Worm (Caenorhabditis elegans) whole organism, young adult: Measurements from ENCODE around the gene F53B3.6.

Experiments
- F55B11.4 ChIP-seq: sonication (generic microtip); optimal IDR thresholded peaks from 2 replicates; lab custom pipeline; 2016; ENCODE audit warnings: missing compliant biosample characterization, missing genetic modification characterization, borderline replicate concordance; ENCODE audit not compliant: insufficient read depth
- F57C9.4 ChIP-seq: sonication (generic microtip); optimal IDR thresholded peaks from 2 replicates; lab custom pipeline; 2017; ENCODE audit warnings: mild to moderate bottlenecking, missing genetic modification characterization, missing compliant biosample characterization
- T26A5.8 ChIP-seq: sonication (generic microtip); optimal IDR thresholded peaks from 2 replicates; lab custom pipeline; 2016; ENCODE audit warnings: missing genetic modification characterization, missing compliant biosample characterization
- Y79H2A.3 ChIP-seq: fragments of 200-800 bp; sonication (Bioruptor generic); conservative IDR thresholded peaks from 2 replicates; pipeline ENCODE4 v1.3.6; 2022; ENCODE audit warnings: missing genetic modification reagents, missing genetic modification characterization, missing compliant biosample characterization
- attf-3 ChIP-seq: fragments of 200-800 bp; sonication (Bioruptor generic); conservative IDR thresholded peaks from 2 replicates; pipeline ENCODE4 v1.3.6; 2022; ENCODE audit warnings: missing genetic modification reagents, missing genetic modification characterization, missing compliant biosample characterization
- bed-2 ChIP-seq: fragments of 200-800 bp; sonication (Bioruptor generic); IDR thresholded peaks from 2 replicates; pipeline ENCODE4 v1.3.6; 2022; ENCODE audit warnings: missing genetic modification reagents, missing genetic modification characterization, missing compliant biosample characterization
- hmg-1.2 ChIP-seq: fragments of 200-800 bp; sonication (Bioruptor generic); IDR thresholded peaks from 2 replicates; pipeline ENCODE4 v1.3.6; 2022; ENCODE audit warnings: missing genetic modification reagents, missing genetic modification characterization, missing compliant biosample characterization
- hrde-1 ChIP-seq: sonication (generic microtip); optimal IDR thresholded peaks from 2 replicates; lab custom pipeline; 2016; ENCODE audit warnings: missing genetic modification characterization, mild to moderate bottlenecking, missing compliant biosample characterization, moderate library complexity, missing genotype, missing genetic modification reagents, borderline replicate concordance
- lin-35 ChIP-seq, 3 experiments: fragments of 150-350 bp in 2 of 3; sonication (generic microtip) in 1 of 3; optimal IDR thresholded peaks; 2 replicates each; lab custom pipeline; 2014 to 2018; ENCODE audit warnings: missing biosample characterization in 3 of 3, missing genetic modification characterization in 3 of 3, missing genetic modification reagents in 3 of 3
- xnd-1 ChIP-seq: sonication (generic microtip); optimal IDR thresholded peaks from 2 replicates; lab custom pipeline; 2016; ENCODE audit warnings: missing genotype, missing genetic modification reagents, missing genetic modification characterization, missing compliant biosample characterization
- ztf-6 ChIP-seq: fragments of 200-800 bp; sonication (Bioruptor generic); IDR thresholded peaks from 2 replicates; pipeline ENCODE4 v1.3.6; 2022; ENCODE audit warnings: missing genetic modification reagents, missing genetic modification characterization, missing compliant biosample characterization

DNA sequence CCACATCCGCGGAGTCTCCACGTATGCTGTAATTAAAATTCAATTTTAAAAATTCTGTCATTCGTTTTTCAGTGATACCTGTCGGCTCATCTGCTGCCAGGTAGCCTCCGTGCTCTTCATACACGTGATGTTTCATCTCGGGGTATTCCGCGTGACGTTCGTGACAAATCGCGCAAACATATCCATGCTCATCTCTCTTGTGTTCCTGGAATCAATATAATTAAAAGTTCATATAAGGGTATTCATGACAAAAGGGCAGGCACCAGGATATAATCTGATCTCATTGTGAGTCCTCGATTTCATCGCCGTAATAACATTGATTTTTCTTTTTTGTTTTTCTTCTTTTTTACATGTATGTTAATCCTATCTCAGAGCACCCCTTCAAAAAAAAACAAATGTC lies 10.1 kb upstream of the F53B3.6 start:
- TF ChIP-seq T26A5.8 (tag; lab: Kevin White, UChicago) = no peak
- no peak for TF ChIP-seq bed-2 (GFP tag; lab: Robert Waterston, UW)
- TF ChIP-seq lin-35 (GFP tag; optimal IDR thresholded peaks at IDR 0.05; lab: Kevin White, UChicago) = no peak
- TF ChIP-seq ztf-6 (GFP tag; lab: Robert Waterston, UW) = no peak
- no peak for TF ChIP-seq Y79H2A.3
- no peak for TF ChIP-seq F55B11.4 (tag; lab: Kevin White, UChicago)
- no peak for TF ChIP-seq hmg-1.2 (GFP tag; lab: Robert Waterston, UW)
- no peak for TF ChIP-seq F57C9.4 (tag; lab: Kevin White, UChicago)
- no peak for TF ChIP-seq attf-3
- TF ChIP-seq xnd-1 (tag; lab: Kevin White, UChicago) = no peak
- TF ChIP-seq hrde-1 = no peak
